Fruit fly (Drosophila melanogaster): ENCODE measurements around the gene Odj.

Gene Odj

dm6 chr3R:17828653-17829052 lies 19.6 kb upstream of the Odj start (continued):
- peak; percentile 11; the same call in 1 of the 2 replicates for TF ChIP-seq slbo (GFP tag; IDR thresholded peaks at IDR 0.05)
- no peak for TF ChIP-seq hkb (optimal IDR thresholded peaks at IDR 0.05)
- TF ChIP-seq hkb (GFP tag; IDR thresholded peaks at IDR 0.05) = peak; percentile 25; the same call in 1 of the 2 replicates
- TF ChIP-seq org-1 (GFP tag; optimal IDR thresholded peaks at IDR 0.05) = peak; percentile 36
- no peak for TF ChIP-seq B-H2 (GFP tag; optimal IDR thresholded peaks at IDR 0.05)
- peak; percentile 10 for TF ChIP-seq CG2116 (GFP tag; optimal IDR thresholded peaks at IDR 0.05)
- peak; percentile 35 for TF ChIP-seq dmrt99B (tag; optimal IDR thresholded peaks at IDR 0.05)
- TF ChIP-seq Six4 (GFP tag; optimal IDR thresholded peaks at IDR 0.05) = no peak
- peak; percentile 62 for TF ChIP-seq CG33557 (GFP tag; optimal IDR thresholded peaks at IDR 0.05)

- TF ChIP-seq sr (GFP tag; IDR thresholded peaks at IDR 0.05) (no peak), CG9215 (GFP tag; IDR thresholded peaks at IDR 0.05) (peak; percentile 25; the same call in 1 of the 2 replicates), onecut (GFP tag; IDR thresholded peaks at IDR 0.05) (peak; percentile 55; the same call in 1 of the 2 replicates), Kr (GFP tag; optimal IDR thresholded peaks at IDR 0.05) (no peak), Atf3 (GFP tag; optimal IDR thresholded peaks at IDR 0.05) (no peak), Ets65A (GFP tag) (peak; percentile 69), slp2 (GFP tag; optimal IDR thresholded peaks at IDR 0.05) (no peak), CG6791 (GFP tag; IDR thresholded peaks at IDR 0.05; ENCODE audit: partially characterized antibody) (0 out of 3 replicates have a peak, but pooled peaks have one; percentile 11), sens (GFP tag) (peak; percentile 10), crol (GFP tag; IDR thresholded peaks at IDR 0.05) (peak; percentile 71), CG2199 (GFP tag; IDR thresholded peaks at IDR 0.05) (peak; percentile 84; the same call in 2 of the 3 replicates), cad (GFP tag; optimal IDR thresholded peaks at IDR 0.05) (no peak)
These were observed 18.1 kb upstream of the Odj start for dm6 chr3R:17827038-17827616.

- TF ChIP-seq cad (GFP tag; optimal IDR thresholded peaks at IDR 0.05) (peak; percentile 73), CG10979 (tag; optimal IDR thresholded peaks at IDR 0.05) (peak; percentile 21), twi (tag; optimal IDR thresholded peaks at IDR 0.05) (peak; percentile 27), CG9727 (GFP tag; optimal IDR thresholded peaks at IDR 0.05) (peak; percentile 40), exex (tag; optimal IDR thresholded peaks at IDR 0.05) (no peak), CG2712 (tag; optimal IDR thresholded peaks at IDR 0.05) (peak; percentile 14), CG3838 (GFP tag; optimal IDR thresholded peaks at IDR 0.05) (no peak), tll (GFP tag; optimal IDR thresholded peaks at IDR 0.05) (peak in 1 of 2 experiments; percentile 100), CG15696 (tag; optimal IDR thresholded peaks at IDR 0.05) (peak; percentile 68), lbe (GFP tag; optimal IDR thresholded peaks at IDR 0.05) (peak; percentile 14), prd (optimal IDR thresholded peaks at IDR 0.05) (no peak), prd (GFP tag; IDR thresholded peaks at IDR 0.05) (peak; percentile 17; the same call in 2 of the 3 replicates), CG18262 (tag; optimal IDR thresholded peaks at IDR 0.05) (peak; percentile 17), zf30C (GFP tag; optimal IDR thresholded peaks at IDR 0.05) (peak; percentile 78), CG14710 (tag; optimal IDR thresholded peaks at IDR 0.05) (peak; percentile 4), Atf-2 (GFP tag; optimal IDR thresholded peaks at IDR 0.05) (no peak), CG8388 (GFP tag; optimal IDR thresholded peaks at IDR 0.05) (no peak), zen (tag; optimal IDR thresholded peaks at IDR 0.05) (peak; percentile 96), ac (GFP tag; optimal IDR thresholded peaks at IDR 0.05) (peak; percentile 65), corto (GFP tag; optimal IDR thresholded peaks at IDR 0.05) (peak; percentile 28), amos (GFP tag; IDR thresholded peaks at IDR 0.05; ENCODE audit: partially characterized antibody) (no peak), Vsx1 (GFP tag; optimal IDR thresholded peaks at IDR 0.05) (no peak), CG15479 (GFP tag; optimal IDR thresholded peaks at IDR 0.05) (peak; percentile 99), CG4404 (GFP tag; IDR thresholded peaks at IDR 0.05) (peak; percentile 42; the same call in 1 of the 2 replicates), pros (GFP tag; optimal IDR thresholded peaks at IDR 0.05) (peak; percentile 87), lola (GFP tag; optimal IDR thresholded peaks at IDR 0.05) (peak in 1 of 3 experiments; percentile 9)
These were observed 17.0 kb upstream of the Odj start for dm6 chr3R:17825806-17826583.
